Worm (Caenorhabditis elegans): ENCODE data around the gene C45B11.9.

ce11 chrV:11056484-11056883, 16.4 kb downstream of the C45B11.9 start:
- TF ChIP-seq nhr-77 (tag; optimal IDR thresholded peaks at IDR 0.05), result no peak
- no peak for TF ChIP-seq ceh-82 (tag; optimal IDR thresholded peaks at IDR 0.05)
- TF ChIP-seq egl-27 (tag; optimal IDR thresholded peaks at IDR 0.05), result no peak
- TF ChIP-seq pax-3 (tag; optimal IDR thresholded peaks at IDR 0.05), result no peak
- TF ChIP-seq nhr-12 (tag; optimal IDR thresholded peaks at IDR 0.05), result no peak
- TF ChIP-seq alr-1 (tag; optimal IDR thresholded peaks at IDR 0.05; ENCODE audit: borderline replicate concordance), result no peak
- no peak for TF ChIP-seq ztf-11 (tag; optimal IDR thresholded peaks at IDR 0.05)
- no peak for TF ChIP-seq dsc-1 (tag; optimal IDR thresholded peaks at IDR 0.05)
- no peak for TF ChIP-seq tlp-1 (tag; optimal IDR thresholded peaks at IDR 0.05)
